Fruit fly (Drosophila melanogaster) ovary, adult (tissue): ENCODE results near the gene CG10466.

ENCODE experiments used
- CG17801 ChIP-seq: fragments of 200-800 bp; optimal IDR thresholded peaks from 2 replicates; lab custom pipeline; 2019; ENCODE audit warnings: missing biosample characterization, mild to moderate bottlenecking, missing genetic modification characterization, moderate library complexity; ENCODE audit not compliant: partially characterized antibody

Gene CG10466

dm6 chr2L:19788735-19789134, 3.2 kb upstream of the CG10466 start:
- no peak for TF ChIP-seq CG17801 (GFP tag; lab: Kevin White, UChicago)

dm6 chr2L:19790553-19791320, 1.2 kb upstream of the CG10466 start:
- no peak for TF ChIP-seq CG17801 (GFP tag; lab: Kevin White, UChicago)

- TF ChIP-seq CG17801 (GFP tag; lab: Kevin White, UChicago) = peak; percentile 11
These were observed 3.6 kb downstream of the CG10466 start for dm6 chr2L:19795320-19796110.

- no peak for TF ChIP-seq CG17801 (GFP tag; lab: Kevin White, UChicago)
These were observed 4.2 kb downstream of the CG10466 start, which contains the start of gene sick for dm6 chr2L:19796111-19796451. Gene sick (plus strand): TSS chr2L:19796365.

dm6 chr2L:19799940-19800339, 8.0 kb downstream of the CG10466 start:
- no peak for TF ChIP-seq CG17801 (GFP tag; lab: Kevin White, UChicago)

dm6 chr2L:19800703-19801102, 8.8 kb downstream of the CG10466 start:
- TF ChIP-seq CG17801 (GFP tag; lab: Kevin White, UChicago) = no peak

- TF ChIP-seq CG17801 (GFP tag; lab: Kevin White, UChicago) = no peak
These were observed 10.2 kb downstream of the CG10466 start for dm6 chr2L:19801951-19802612.

dm6 chr2L:19805007-19805406, 13.1 kb downstream of the CG10466 start:
- no peak for TF ChIP-seq CG17801 (GFP tag; lab: Kevin White, UChicago)

dm6 chr2L:19809515-19810049, 17.7 kb downstream of the CG10466 start:
- TF ChIP-seq CG17801 (GFP tag; lab: Kevin White, UChicago) = no peak

- TF ChIP-seq CG17801 (GFP tag; lab: Kevin White, UChicago) = no peak
These were observed 18.7 kb downstream of the CG10466 start for dm6 chr2L:19810642-19811041.

dm6 chr2L:19814432-19814831, 22.5 kb downstream of the CG10466 start, which contains the start of gene CG13962:
Gene CG13962 (minus strand): TSS chr2L:19814532.
- no peak for TF ChIP-seq CG17801 (GFP tag; lab: Kevin White, UChicago)

- no peak for TF ChIP-seq CG17801 (GFP tag; lab: Kevin White, UChicago)
These were observed 25.2 kb downstream of the CG10466 start for dm6 chr2L:19817147-19817546.

dm6 chr2L:19819896-19820295, 28.0 kb downstream of the CG10466 start:
- no peak for TF ChIP-seq CG17801 (GFP tag; lab: Kevin White, UChicago)

dm6 chr2L:19824290-19824689, 32.4 kb downstream of the CG10466 start:
- TF ChIP-seq CG17801 (GFP tag; lab: Kevin White, UChicago) = no peak

- no peak for TF ChIP-seq CG17801 (GFP tag; lab: Kevin White, UChicago)
These were observed 37.4 kb downstream of the CG10466 start for dm6 chr2L:19829353-19829752.
